Worm (Caenorhabditis elegans): Measurements from ENCODE around the gene C13C4.8.

The C13C4.8 gene

DNA sequence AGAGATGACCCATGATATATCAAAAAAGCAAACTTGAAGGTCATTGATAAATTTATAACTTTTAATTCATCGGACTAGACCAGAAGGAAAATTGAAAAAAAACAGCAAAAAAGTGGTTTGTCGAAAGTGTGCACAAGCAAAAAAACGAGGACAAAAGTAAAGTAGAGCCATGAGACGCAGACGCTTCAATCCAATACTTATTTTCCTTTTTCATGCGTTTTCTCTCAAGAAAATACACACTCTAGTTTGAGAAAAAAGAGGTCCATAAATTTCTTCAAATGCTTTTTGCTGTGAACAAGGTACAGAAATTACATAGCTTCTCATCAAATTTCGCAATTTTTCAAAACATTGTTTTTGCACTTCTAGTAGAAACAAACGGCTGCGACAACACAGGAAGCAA is 43.4 kb downstream of the C13C4.8 start:
- peak; percentile 56 for TF ChIP-seq C34F6.9 (tag; optimal IDR thresholded peaks at IDR 0.05)
- no peak for TF ChIP-seq blmp-1 (tag; optimal IDR thresholded peaks at IDR 0.05; ENCODE audit: insufficient read depth)
- peak; percentile 79 for TF ChIP-seq unc-55 (GFP tag; optimal IDR thresholded peaks at IDR 0.05)

DNA sequence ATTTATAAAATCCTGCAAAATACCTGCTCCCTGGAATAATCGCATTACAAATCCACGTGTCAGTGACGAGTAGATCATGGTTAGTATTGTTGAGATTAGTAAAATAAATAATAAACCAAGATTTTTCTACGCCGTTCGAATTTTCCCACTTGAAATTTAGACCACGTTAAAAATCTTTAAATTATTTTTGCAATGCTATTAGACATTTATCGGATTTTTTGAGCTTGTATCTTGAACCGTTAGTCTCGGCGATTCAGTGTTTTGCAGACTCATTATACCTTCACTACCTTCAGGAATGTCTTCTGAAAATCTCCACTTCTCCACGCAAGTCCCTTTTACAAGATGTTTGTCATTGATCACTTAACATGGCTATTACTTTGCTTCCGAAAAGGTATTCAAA is 44.4 kb downstream of the C13C4.8 start, which contains the start of gene C27A7.5:
C27A7.5 (minus strand) TSS at position 101 of the 400 bp plus-strand sequence.
- TF ChIP-seq ztf-4 (tag; optimal IDR thresholded peaks at IDR 0.05) (no peak), elt-1 (tag; optimal IDR thresholded peaks at IDR 0.05) (no peak), lsy-2 (tag; optimal IDR thresholded peaks at IDR 0.05) (no peak), nhr-6 (tag; optimal IDR thresholded peaks at IDR 0.05) (no peak), ama-1 (optimal IDR thresholded peaks at IDR 0.05) (no peak), ceh-16 (tag; optimal IDR thresholded peaks at IDR 0.05) (no peak), blmp-1 (tag; optimal IDR thresholded peaks at IDR 0.05; ENCODE audit: insufficient read depth) (no peak), mdl-1 (tag; optimal IDR thresholded peaks at IDR 0.05) (no peak), peb-1 (tag; optimal IDR thresholded peaks at IDR 0.05) (no peak)

ce11 chrV:12162906-12163305 is 45.1 kb downstream of the C13C4.8 start, which contains the start of gene srj-4:
Gene srj-4 (plus strand): TSS chrV:12163206.
- TF ChIP-seq gmeb-1 (tag; optimal IDR thresholded peaks at IDR 0.05) (no peak), peb-1 (tag; optimal IDR thresholded peaks at IDR 0.05) (no peak), unc-39 (tag; optimal IDR thresholded peaks at IDR 0.05) (no peak), aly-2 (tag; optimal IDR thresholded peaks at IDR 0.05) (no peak), mbf-1 (tag; optimal IDR thresholded peaks at IDR 0.05) (no peak), snpc-4 (tag; optimal IDR thresholded peaks at IDR 0.05) (no peak), elt-3 (tag; optimal IDR thresholded peaks at IDR 0.05) (no peak), sma-9 (GFP tag; optimal IDR thresholded peaks at IDR 0.05) (no peak), sma-9 (tag; optimal IDR thresholded peaks at IDR 0.05) (no peak), sma-3 (GFP tag; optimal IDR thresholded peaks at IDR 0.05) (no peak), F13H6.1 (tag; optimal IDR thresholded peaks at IDR 0.05) (no peak), nhr-77 (tag; optimal IDR thresholded peaks at IDR 0.05) (no peak), nhr-12 (tag; optimal IDR thresholded peaks at IDR 0.05) (no peak), lin-39 (tag; optimal IDR thresholded peaks at IDR 0.05) (no peak), nhr-21 (tag; optimal IDR thresholded peaks at IDR 0.05) (no peak), nhr-23 (tag; optimal IDR thresholded peaks at IDR 0.05) (no peak), blmp-1 (tag; optimal IDR thresholded peaks at IDR 0.05; ENCODE audit: insufficient read depth) (no peak), sem-4 (tag; optimal IDR thresholded peaks at IDR 0.05) (no peak), R02D3.7 (tag; optimal IDR thresholded peaks at IDR 0.05) (no peak)

ce11 chrV:12167031-12167430 is 49.2 kb downstream of the C13C4.8 start:
- no peak for TF ChIP-seq lsy-2 (tag; optimal IDR thresholded peaks at IDR 0.05)
- TF ChIP-seq crh-2 (tag; optimal IDR thresholded peaks at IDR 0.05), result no peak
- TF ChIP-seq ceh-16 (tag; optimal IDR thresholded peaks at IDR 0.05), result no peak
- TF ChIP-seq ztf-4 (tag; optimal IDR thresholded peaks at IDR 0.05), result no peak
- no peak for TF ChIP-seq Y55F3AM.14 (GFP tag; optimal IDR thresholded peaks at IDR 0.05)
- no peak for TF ChIP-seq nhr-11 (tag; optimal IDR thresholded peaks at IDR 0.05)

ce11 chrV:12167653-12168052 is 49.9 kb downstream of the C13C4.8 start, which contains the start of gene col-37:
Gene col-37 (minus strand): TSS chrV:12167753.
- no peak for TF ChIP-seq skn-1 (tag; optimal IDR thresholded peaks at IDR 0.05)
- TF ChIP-seq gmeb-1 (tag; optimal IDR thresholded peaks at IDR 0.05), result no peak
- TF ChIP-seq mab-5 (tag; optimal IDR thresholded peaks at IDR 0.05), result no peak
- no peak for TF ChIP-seq nhr-6 (tag; optimal IDR thresholded peaks at IDR 0.05)
- TF ChIP-seq unc-55 (GFP tag; optimal IDR thresholded peaks at IDR 0.05), result peak; percentile 18
- no peak for TF ChIP-seq egl-27 (tag; optimal IDR thresholded peaks at IDR 0.05)
- TF ChIP-seq ZK546.5 (tag; optimal IDR thresholded peaks at IDR 0.05), result no peak
